Worm (Caenorhabditis elegans): ENCODE data around the gene C43H6.6.

The C43H6.6 gene

DNA sequence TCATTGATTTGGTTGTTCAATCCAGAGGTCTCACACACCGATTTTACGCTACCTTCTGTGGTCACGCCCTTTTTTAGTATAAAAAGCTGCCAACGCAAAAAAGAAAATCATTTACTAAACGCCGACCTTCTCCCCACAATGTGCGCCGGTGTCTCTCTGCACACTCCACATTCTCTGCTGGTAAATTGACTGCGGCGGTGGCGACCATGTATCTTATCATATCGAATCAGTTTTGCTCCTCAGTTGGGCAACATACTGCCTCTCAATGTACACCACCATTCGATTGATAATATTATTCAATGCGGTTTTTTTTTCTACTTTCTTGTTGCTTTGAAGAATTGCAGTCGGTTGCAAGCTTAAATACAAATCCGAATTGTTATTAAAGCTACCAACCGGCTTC lies 22.9 kb upstream of the C43H6.6 start:
- TF ChIP-seq snpc-4 (tag; optimal IDR thresholded peaks at IDR 0.05) (no peak), pqm-1 (tag; optimal IDR thresholded peaks at IDR 0.05) (peak; percentile 69), elt-2 (tag; optimal IDR thresholded peaks at IDR 0.05) (peak; percentile 81), ama-1 (optimal IDR thresholded peaks at IDR 0.05) (no peak), nhr-67 (tag; optimal IDR thresholded peaks at IDR 0.05) (no peak), aly-2 (tag; optimal IDR thresholded peaks at IDR 0.05) (no peak), ceh-82 (tag; optimal IDR thresholded peaks at IDR 0.05) (no peak), lsy-12 (tag; optimal IDR thresholded peaks at IDR 0.05) (no peak), hmg-11 (tag; optimal IDR thresholded peaks at IDR 0.05) (no peak), pha-4 (tag; optimal IDR thresholded peaks at IDR 0.05) (peak; percentile 18), elt-1 (tag; optimal IDR thresholded peaks at IDR 0.05) (no peak), ceh-28 (tag; optimal IDR thresholded peaks at IDR 0.05) (no peak)

DNA sequence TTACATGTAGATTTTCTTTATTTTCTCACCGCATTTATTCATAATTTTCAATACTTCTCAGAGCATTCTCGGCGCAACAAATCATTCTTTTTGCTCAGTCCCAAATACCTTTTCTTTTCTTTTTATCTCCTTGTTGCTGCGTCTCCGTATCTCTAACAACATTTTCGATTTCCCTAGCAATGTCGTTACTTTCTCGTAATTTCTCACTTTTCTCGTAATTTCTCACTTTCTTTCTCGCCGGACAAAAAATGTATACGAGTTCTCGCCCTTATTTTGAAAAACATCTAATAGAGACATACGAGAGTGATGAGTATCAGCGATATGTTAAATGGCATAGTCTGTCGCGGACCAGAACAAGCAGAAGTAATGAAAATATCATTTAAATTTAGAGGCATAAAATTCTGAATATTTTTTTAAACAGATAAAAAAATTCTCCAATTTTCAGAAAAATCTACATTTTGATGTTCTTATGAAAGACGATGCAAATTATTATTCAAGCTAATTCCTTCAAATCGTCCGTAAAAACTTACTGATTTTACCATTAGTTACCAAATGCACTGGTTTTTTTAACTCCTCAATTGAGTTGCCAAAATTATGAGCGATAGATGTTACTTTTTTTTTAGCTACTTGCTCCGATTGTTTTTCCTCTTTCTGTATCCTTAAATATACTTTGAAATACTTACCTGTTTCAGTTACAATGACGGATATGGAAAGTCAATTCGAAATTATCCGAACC lies 19.6 kb upstream of the C43H6.6 start, which contains the start of gene F47G3.3:
F47G3.3 (plus strand) TSS at position 686 of the 736 bp plus-strand sequence.
- no peak for TF ChIP-seq mml-1 (tag; optimal IDR thresholded peaks at IDR 0.05)

DNA sequence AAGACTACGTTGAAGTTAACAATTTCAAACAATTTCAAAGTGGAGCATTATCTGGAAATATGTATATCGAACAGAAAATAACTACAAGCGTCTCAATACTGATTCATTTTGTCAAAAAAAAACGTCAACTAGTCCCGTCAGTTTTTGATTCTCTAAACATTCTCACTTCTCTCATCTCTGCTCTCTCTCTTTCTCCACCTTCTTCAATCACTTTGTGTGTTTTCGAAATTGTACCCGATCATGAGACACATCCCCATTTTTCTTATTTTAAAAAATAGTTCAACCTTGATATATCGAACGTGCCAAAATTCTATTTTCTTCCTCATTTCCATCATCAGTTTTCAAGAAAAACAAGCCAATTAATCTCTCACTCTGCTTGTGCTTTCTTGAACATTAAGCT lies 14.3 kb upstream of the C43H6.6 start:
- no peak for TF ChIP-seq ama-1 (optimal IDR thresholded peaks at IDR 0.05)
- no peak for TF ChIP-seq nhr-11 (tag; optimal IDR thresholded peaks at IDR 0.05)

DNA sequence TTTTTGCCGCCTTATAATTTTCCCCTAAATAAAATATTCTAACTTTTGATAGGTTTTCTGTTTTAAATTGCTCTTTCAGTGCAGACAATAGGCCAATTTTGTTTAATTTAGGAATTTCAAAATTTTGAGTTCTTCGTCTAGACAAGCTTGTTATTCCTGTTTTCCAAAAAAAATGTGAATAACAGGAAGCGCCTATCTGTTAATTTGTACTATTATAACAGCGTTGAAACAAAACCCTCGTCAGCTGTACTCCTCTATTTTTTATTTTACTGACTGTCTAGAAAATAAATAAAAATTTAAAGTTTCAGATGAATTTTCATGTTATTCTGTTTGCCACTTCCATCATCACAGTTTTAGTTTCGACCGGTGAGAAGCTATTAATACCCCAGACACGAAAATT lies 13.8 kb upstream of the C43H6.6 start, which contains the start of gene F47G3.4:
F47G3.4 (plus strand) TSS at position 301 of the 400 bp plus-strand sequence.
- TF ChIP-seq egl-5 (tag; optimal IDR thresholded peaks at IDR 0.05) (no peak), nhr-11 (tag; optimal IDR thresholded peaks at IDR 0.05) (no peak), tbx-2 (tag; optimal IDR thresholded peaks at IDR 0.05) (no peak), eor-1 (tag; optimal IDR thresholded peaks at IDR 0.05) (no peak), daf-12 (tag; optimal IDR thresholded peaks at IDR 0.05) (no peak), mml-1 (tag; optimal IDR thresholded peaks at IDR 0.05) (no peak), mdl-1 (tag; optimal IDR thresholded peaks at IDR 0.05) (no peak), egl-27 (tag; optimal IDR thresholded peaks at IDR 0.05) (no peak), skn-1 (tag; optimal IDR thresholded peaks at IDR 0.05) (no peak), ceh-28 (tag; optimal IDR thresholded peaks at IDR 0.05) (no peak)

DNA sequence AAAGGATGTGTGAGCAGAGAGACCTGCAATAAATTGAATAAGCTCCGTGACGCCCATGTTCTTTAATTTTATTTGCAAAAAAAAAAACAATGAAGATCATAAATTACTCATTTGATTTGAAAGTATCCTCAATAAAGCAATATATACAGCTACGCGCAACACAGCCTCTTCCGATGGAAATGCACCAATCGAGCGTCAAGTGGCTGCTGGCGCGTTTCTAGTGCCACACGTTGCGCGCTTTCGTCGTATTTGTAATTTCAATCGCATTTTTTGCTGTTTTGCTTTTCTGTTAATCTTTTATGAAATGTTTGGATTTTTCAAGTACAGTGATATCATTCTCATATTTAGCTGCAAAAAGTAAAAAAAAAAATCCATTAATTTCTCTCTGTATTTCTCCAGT lies 12.9 kb upstream of the C43H6.6 start:
- no peak for TF ChIP-seq tbx-2 (tag; optimal IDR thresholded peaks at IDR 0.05)
- no peak for TF ChIP-seq nhr-237 (tag; optimal IDR thresholded peaks at IDR 0.05)
- no peak for TF ChIP-seq ceh-9 (tag; optimal IDR thresholded peaks at IDR 0.05)
- TF ChIP-seq elt-1 (tag; optimal IDR thresholded peaks at IDR 0.05) = no peak
- peak; percentile 44 for TF ChIP-seq hmg-11 (tag; optimal IDR thresholded peaks at IDR 0.05)
- no peak for TF ChIP-seq ceh-82 (tag; optimal IDR thresholded peaks at IDR 0.05)
- no peak for TF ChIP-seq nhr-28 (tag; optimal IDR thresholded peaks at IDR 0.05)
- no peak for TF ChIP-seq fkh-10 (GFP tag; optimal IDR thresholded peaks at IDR 0.05)
- peak; percentile 19 for TF ChIP-seq skn-1 (tag; optimal IDR thresholded peaks at IDR 0.05)
- TF ChIP-seq nhr-23 (tag; optimal IDR thresholded peaks at IDR 0.05) = peak; percentile 81
- TF ChIP-seq R02D3.7 (tag; optimal IDR thresholded peaks at IDR 0.05) = no peak
- peak; percentile 12 for TF ChIP-seq ama-1 (optimal IDR thresholded peaks at IDR 0.05)
- TF ChIP-seq nhr-67 (tag; optimal IDR thresholded peaks at IDR 0.05) = no peak
- no peak for TF ChIP-seq nhr-12 (tag; optimal IDR thresholded peaks at IDR 0.05)
- TF ChIP-seq ceh-28 (tag; optimal IDR thresholded peaks at IDR 0.05) = peak; percentile 21
- TF ChIP-seq jun-1 (tag; optimal IDR thresholded peaks at IDR 0.05) = peak; percentile 6
- TF ChIP-seq nhr-11 (tag; optimal IDR thresholded peaks at IDR 0.05) = no peak
- TF ChIP-seq pha-4 (tag; optimal IDR thresholded peaks at IDR 0.05) = no peak
- no peak for TF ChIP-seq nhr-77 (tag; optimal IDR thresholded peaks at IDR 0.05)
- no peak for TF ChIP-seq zag-1 (tag; optimal IDR thresholded peaks at IDR 0.05)
- no peak for TF ChIP-seq pqm-1 (tag; optimal IDR thresholded peaks at IDR 0.05)
- no peak for TF ChIP-seq mdl-1 (tag; optimal IDR thresholded peaks at IDR 0.05)
- no peak for TF ChIP-seq fkh-2 (tag; optimal IDR thresholded peaks at IDR 0.05)
- no peak for TF ChIP-seq aly-2 (tag; optimal IDR thresholded peaks at IDR 0.05)
- no peak for TF ChIP-seq unc-39 (tag; optimal IDR thresholded peaks at IDR 0.05)
- TF ChIP-seq ZK546.5 (tag; optimal IDR thresholded peaks at IDR 0.05) = no peak
- TF ChIP-seq lin-15B (tag; optimal IDR thresholded peaks at IDR 0.05) = peak; percentile 17
- TF ChIP-seq sea-2 (GFP tag; optimal IDR thresholded peaks at IDR 0.05) = no peak
- peak; percentile 24 for TF ChIP-seq nhr-25 (tag; optimal IDR thresholded peaks at IDR 0.05)
- TF ChIP-seq ztf-4 (tag; optimal IDR thresholded peaks at IDR 0.05) = no peak
- no peak for TF ChIP-seq eor-1 (tag; optimal IDR thresholded peaks at IDR 0.05)
- TF ChIP-seq nhr-43 (tag; optimal IDR thresholded peaks at IDR 0.05; ENCODE audit: poor library complexity, severe bottlenecking) = peak; percentile 11
- TF ChIP-seq egl-5 (tag; optimal IDR thresholded peaks at IDR 0.05) = peak; percentile 16
- no peak for TF ChIP-seq lsy-12 (tag; optimal IDR thresholded peaks at IDR 0.05)
- TF ChIP-seq nhr-76 (tag; optimal IDR thresholded peaks at IDR 0.05) = no peak
- TF ChIP-seq elt-2 (tag; optimal IDR thresholded peaks at IDR 0.05) = peak; percentile 38
- TF ChIP-seq snpc-4 (tag; optimal IDR thresholded peaks at IDR 0.05) = peak; percentile 51
- no peak for TF ChIP-seq elt-3 (tag; optimal IDR thresholded peaks at IDR 0.05)
- TF ChIP-seq nfya-1 (tag; optimal IDR thresholded peaks at IDR 0.05; ENCODE audit: insufficient read depth) = peak; percentile 50
